Worm (Caenorhabditis elegans) whole organism, L2 larva: ENCODE measurements around the gene R08C7.8.

Source experiments
- alr-1 ChIP-seq: fragments of 150-350 bp; optimal IDR thresholded peaks from 2 replicates; lab custom pipeline; 2014; ENCODE audit warnings: missing biosample characterization, missing genetic modification characterization
- aly-2 ChIP-seq: fragments of 150-350 bp; optimal IDR thresholded peaks from 2 replicates; lab custom pipeline; 2014; ENCODE audit warnings: missing biosample characterization, missing genetic modification characterization
- blmp-1 ChIP-seq: sonication (generic microtip); optimal IDR thresholded peaks from 2 replicates; lab custom pipeline; 2017; ENCODE audit warnings: missing genetic modification characterization, mild to moderate bottlenecking, missing compliant biosample characterization, antibody characterized with exemption, moderate library complexity; ENCODE audit not compliant: insufficient read depth
- dmd-4 ChIP-seq: sonication (generic microtip); optimal IDR thresholded peaks from 2 replicates; lab custom pipeline; 2017; ENCODE audit warnings: missing biosample characterization, missing genetic modification characterization
- nhr-6 ChIP-seq: fragments of 150-350 bp; optimal IDR thresholded peaks from 2 replicates; lab custom pipeline; 2014; ENCODE audit warnings: missing biosample characterization, missing genetic modification characterization
- nhr-77 ChIP-seq: fragments of 150-350 bp; optimal IDR thresholded peaks from 2 replicates; lab custom pipeline; 2014; ENCODE audit warnings: missing biosample characterization, missing genetic modification characterization
- skn-1 ChIP-seq: sonication (generic microtip); optimal IDR thresholded peaks from 2 replicates; lab custom pipeline; 2017; ENCODE audit warnings: missing biosample characterization, missing genetic modification characterization

DNA sequence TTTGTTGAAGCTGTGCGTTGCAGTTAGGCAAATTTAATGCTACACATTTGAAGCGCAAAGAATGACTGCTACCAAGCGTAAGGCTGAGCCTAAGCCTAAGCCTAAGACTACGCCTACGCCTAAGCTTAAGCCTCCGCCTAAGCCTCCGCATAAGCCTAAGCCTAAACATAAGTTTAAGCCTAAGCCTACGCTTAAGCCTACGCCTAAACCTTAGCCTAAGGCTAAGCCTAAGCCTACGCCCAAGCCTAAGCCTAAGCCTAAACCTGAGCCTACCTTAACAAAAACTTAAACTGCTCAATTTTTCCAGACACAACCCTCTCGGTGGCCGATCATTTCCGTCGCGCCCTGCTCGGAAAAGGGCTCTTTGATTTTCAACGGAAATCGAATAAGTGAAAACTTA lies 25.0 kb upstream of the R08C7.8 start:
- no peak for TF ChIP-seq alr-1 (tag; lab: Kevin White, UChicago)
- no peak for TF ChIP-seq aly-2 (tag; lab: Kevin White, UChicago)
- no peak for TF ChIP-seq nhr-6 (tag; lab: Kevin White, UChicago)
- TF ChIP-seq blmp-1 (tag; lab: Kevin White, UChicago), result no peak
- TF ChIP-seq skn-1 (tag; lab: Kevin White, UChicago), result no peak
- TF ChIP-seq dmd-4 (tag; lab: Kevin White, UChicago), result no peak
- no peak for TF ChIP-seq nhr-77 (tag; lab: Kevin White, UChicago)
